Worm (Caenorhabditis elegans): ENCODE measurements around the gene F16B12.4.

ce11 chrX:14108245-14108644, 9.8 kb upstream of the F16B12.4 start, which contains the start of gene F16B12.7:
- TF ChIP-seq ztf-4 (tag; optimal IDR thresholded peaks at IDR 0.05), result no peak
- TF ChIP-seq elt-3 (tag; optimal IDR thresholded peaks at IDR 0.05), result no peak
